Worm (Caenorhabditis elegans) whole organism, L3 larva: Measurements from ENCODE around the gene dgk-1.

Experiments used
- R02D3.7 ChIP-seq: fragments of 150-350 bp; optimal IDR thresholded peaks from 2 replicates; lab custom pipeline; 2014; ENCODE audit warnings: missing biosample characterization, missing genetic modification characterization
- ZK546.5 ChIP-seq: sonication (generic microtip); optimal IDR thresholded peaks from 2 replicates; lab custom pipeline; 2017; ENCODE audit warnings: missing biosample characterization, missing genetic modification characterization
- aly-2 ChIP-seq: fragments of 150-350 bp; optimal IDR thresholded peaks from 2 replicates; lab custom pipeline; 2014; ENCODE audit warnings: missing biosample characterization, missing genetic modification characterization
- ama-1 ChIP-seq: fragments of 150-350 bp; optimal IDR thresholded peaks from 2 replicates; lab custom pipeline; 2018
- ceh-28 ChIP-seq: fragments of 150-350 bp; optimal IDR thresholded peaks from 2 replicates; lab custom pipeline; 2014; ENCODE audit warnings: missing biosample characterization, missing genetic modification reagents, missing genetic modification characterization
- ceh-9 ChIP-seq: sonication (generic microtip); optimal IDR thresholded peaks from 2 replicates; lab custom pipeline; 2018; ENCODE audit warnings: missing biosample characterization, missing genetic modification characterization
- daf-12 ChIP-seq: fragments of 150-350 bp; optimal IDR thresholded peaks from 2 replicates; lab custom pipeline; 2014; ENCODE audit warnings: missing biosample characterization, missing genetic modification reagents, missing genetic modification characterization
- egl-5 ChIP-seq: fragments of 150-350 bp; optimal IDR thresholded peaks from 2 replicates; lab custom pipeline; 2017; ENCODE audit warnings: missing biosample characterization, missing genetic modification reagents, missing genetic modification characterization, inconsistent platforms
- elt-1 ChIP-seq: fragments of 150-350 bp; optimal IDR thresholded peaks from 2 replicates; lab custom pipeline; 2014; ENCODE audit warnings: missing biosample characterization, missing genetic modification characterization
- elt-3 ChIP-seq, 3 experiments: fragments of 150-350 bp in 1 of 3; sonication (generic microtip) in 2 of 3; optimal IDR thresholded peaks; 2 replicates in 2 of 3; 4 replicates in 1 of 3; lab custom pipeline; 2014 to 2017; ENCODE audit warnings: missing biosample characterization in 3 of 3, missing genetic modification characterization in 3 of 3
- fkh-10 ChIP-seq: sonication (generic microtip); optimal IDR thresholded peaks from 2 replicates; lab custom pipeline; 2017; ENCODE audit warnings: missing biosample characterization, missing genetic modification reagents, missing genetic modification characterization
- fkh-2 ChIP-seq: fragments of 150-350 bp; optimal IDR thresholded peaks from 2 replicates; lab custom pipeline; 2014; ENCODE audit warnings: missing biosample characterization, missing genetic modification reagents, missing genetic modification characterization
- fos-1 ChIP-seq: fragments of 150-350 bp; optimal IDR thresholded peaks from 2 replicates; lab custom pipeline; 2014; ENCODE audit warnings: missing biosample characterization, missing genetic modification characterization
- hmg-11 ChIP-seq: sonication (generic microtip); optimal IDR thresholded peaks from 2 replicates; lab custom pipeline; 2016; ENCODE audit warnings: missing genetic modification characterization, missing compliant biosample characterization
- lin-15B ChIP-seq: fragments of 150-350 bp; optimal IDR thresholded peaks from 2 replicates; lab custom pipeline; 2014; ENCODE audit warnings: missing biosample characterization, missing genetic modification characterization
- lin-39 ChIP-seq: fragments of 150-350 bp; optimal IDR thresholded peaks from 2 replicates; lab custom pipeline; 2018; ENCODE audit warnings: missing biosample characterization, missing genetic modification reagents, missing genetic modification characterization
- mdl-1 ChIP-seq: fragments of 150-350 bp; optimal IDR thresholded peaks from 2 replicates; lab custom pipeline; 2014; ENCODE audit warnings: missing biosample characterization, missing genetic modification characterization
- mml-1 ChIP-seq: fragments of 150-350 bp; sonication (generic microtip); optimal IDR thresholded peaks from 3 replicates; lab custom pipeline; 2014; ENCODE audit warnings: missing biosample characterization, missing genetic modification characterization
- nfya-1 ChIP-seq: sonication (generic microtip); optimal IDR thresholded peaks from 2 replicates; lab custom pipeline; 2017; ENCODE audit warnings: missing genetic modification characterization, mild to moderate bottlenecking, missing compliant biosample characterization, antibody characterized with exemption, moderate library complexity; ENCODE audit not compliant: insufficient read depth
- nhr-12 ChIP-seq: fragments of 150-350 bp; optimal IDR thresholded peaks from 2 replicates; lab custom pipeline; 2014; ENCODE audit warnings: missing biosample characterization, missing genetic modification characterization
- nhr-23 ChIP-seq: fragments of 150-350 bp; optimal IDR thresholded peaks from 2 replicates; lab custom pipeline; 2014; ENCODE audit warnings: missing biosample characterization, missing genetic modification reagents, missing genetic modification characterization
- nhr-25 ChIP-seq: sonication (generic microtip); optimal IDR thresholded peaks from 2 replicates; lab custom pipeline; 2017; ENCODE audit warnings: missing biosample characterization, missing genetic modification characterization
- nhr-43 ChIP-seq: sonication (generic microtip); optimal IDR thresholded peaks from 2 replicates; lab custom pipeline; 2016; ENCODE audit warnings: mild to moderate bottlenecking, missing genetic modification characterization, missing compliant biosample characterization; ENCODE audit not compliant: poor library complexity, severe bottlenecking
- nhr-77 ChIP-seq: fragments of 150-350 bp; optimal IDR thresholded peaks from 2 replicates; lab custom pipeline; 2014; ENCODE audit warnings: missing biosample characterization, missing genetic modification characterization
- sea-2 ChIP-seq: fragments of 150-350 bp; sonication (generic microtip); optimal IDR thresholded peaks from 4 replicates; lab custom pipeline; 2014; ENCODE audit warnings: missing biosample characterization, missing genetic modification reagents, missing genetic modification characterization
- snpc-4 ChIP-seq: fragments of 150-350 bp; optimal IDR thresholded peaks from 2 replicates; lab custom pipeline; 2014; ENCODE audit warnings: missing biosample characterization, missing genetic modification characterization
- tbx-2 ChIP-seq: sonication (generic microtip); optimal IDR thresholded peaks from 2 replicates; lab custom pipeline; 2016; ENCODE audit warnings: mild to moderate bottlenecking, missing genetic modification characterization, missing compliant biosample characterization
- unc-39 ChIP-seq: sonication (generic microtip); optimal IDR thresholded peaks from 4 replicates; lab custom pipeline; 2017; ENCODE audit warnings: missing biosample characterization, missing genetic modification characterization
- unc-62 ChIP-seq: fragments of 150-350 bp; sonication (generic microtip); optimal IDR thresholded peaks from 4 replicates; lab custom pipeline; 2014; ENCODE audit warnings: missing biosample characterization, missing genetic modification reagents, missing genetic modification characterization
- zag-1 ChIP-seq: fragments of 150-350 bp; optimal IDR thresholded peaks from 2 replicates; lab custom pipeline; 2014; ENCODE audit warnings: missing biosample characterization, missing genetic modification characterization
- ztf-11 ChIP-seq: fragments of 150-350 bp; optimal IDR thresholded peaks from 2 replicates; lab custom pipeline; 2014; ENCODE audit warnings: missing biosample characterization, missing genetic modification characterization
- ztf-4 ChIP-seq: fragments of 150-350 bp; optimal IDR thresholded peaks from 2 replicates; lab custom pipeline; 2014; ENCODE audit warnings: missing biosample characterization, missing genetic modification characterization

Gene dgk-1

ce11 chrX:1030867-1031266 lies 39.6 kb upstream of the dgk-1 start:
- TF ChIP-seq nfya-1 (tag; lab: Kevin White, UChicago), result no peak
- no peak for TF ChIP-seq mdl-1
- TF ChIP-seq fos-1 (tag; lab: Kevin White, UChicago), result no peak
- no peak for TF ChIP-seq fkh-2 (tag; lab: Kevin White, UChicago)
- TF ChIP-seq ztf-11 (tag; lab: Kevin White, UChicago), result no peak
- TF ChIP-seq egl-5 (tag; lab: Kevin White, UChicago), result no peak
- no peak for TF ChIP-seq aly-2 (tag; lab: Kevin White, UChicago)
- TF ChIP-seq nhr-77 (tag; lab: Kevin White, UChicago), result no peak
- TF ChIP-seq ZK546.5 (tag; lab: Kevin White, UChicago), result no peak
- TF ChIP-seq, all 47 proteins: peak for 0

DNA sequence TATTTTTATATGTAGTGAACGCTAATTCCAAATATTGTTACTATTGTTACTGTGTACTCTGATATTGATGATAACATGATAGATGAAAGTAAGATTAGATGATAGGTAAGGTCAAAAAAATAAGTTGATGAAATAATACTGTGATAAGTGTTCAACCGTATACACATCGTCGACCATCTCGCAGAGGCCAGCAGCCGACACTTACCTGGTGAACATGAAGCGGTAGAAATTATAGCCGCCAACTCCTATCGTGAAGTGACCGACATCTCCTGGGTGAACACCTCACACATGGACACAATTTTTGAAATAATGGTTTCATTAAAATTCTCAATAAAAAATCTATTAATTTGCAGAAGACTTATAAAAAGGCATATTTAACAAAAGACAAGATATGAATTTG lies 36.1 kb upstream of the dgk-1 start:
- TF ChIP-seq elt-3 (tag; optimal IDR thresholded peaks at IDR 0.05; lab: Kevin White, UChicago) (no peak), ztf-4 (tag; lab: Kevin White, UChicago) (no peak), sea-2 (GFP tag; lab: Kevin White, UChicago) (no peak), fkh-10 (GFP tag; lab: Kevin White, UChicago) (no peak), tbx-2 (tag; lab: Kevin White, UChicago) (no peak), nhr-25 (tag; lab: Kevin White, UChicago) (no peak), unc-62 (GFP tag; lab: Kevin White, UChicago) (no peak), lin-15B (no peak)
- TF ChIP-seq, all 47 proteins: peak for 0

- TF ChIP-seq aly-2 (tag; lab: Kevin White, UChicago) (no peak), nhr-25 (tag; lab: Kevin White, UChicago) (peak; percentile 72), nhr-43 (tag; lab: Kevin White, UChicago) (peak; percentile 57), nhr-23 (tag; lab: Kevin White, UChicago) (peak; percentile 21)
Measured at ce11 chrX:1026722-1027121, 35.5 kb upstream of the dgk-1 start.

DNA sequence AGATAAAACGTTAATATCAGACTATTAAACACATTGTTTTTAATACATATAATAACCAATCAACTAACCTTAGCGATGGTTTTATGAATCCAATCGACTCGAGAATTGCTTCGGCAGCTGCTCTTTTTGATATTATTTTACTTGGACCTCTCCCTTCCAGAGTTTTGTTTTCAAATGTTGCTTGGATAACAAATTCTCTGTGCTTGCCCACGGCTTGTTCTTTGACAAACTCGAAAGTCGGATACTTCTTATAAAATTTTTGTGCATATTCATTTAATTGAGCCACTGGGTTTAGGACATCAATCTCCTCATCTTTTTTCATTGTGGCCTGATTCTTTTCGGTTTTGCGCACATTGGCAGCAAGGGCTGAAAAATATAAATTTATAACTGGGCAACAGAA lies 33.8 kb upstream of the dgk-1 start, which contains the start of gene F55A4.3:
TSS of gene F55A4.3 (minus strand) at position 101 of the 400 bp plus-strand sequence.
- TF ChIP-seq ztf-4 (tag; lab: Kevin White, UChicago), result no peak
- no peak for TF ChIP-seq ztf-11 (tag; lab: Kevin White, UChicago)
- TF ChIP-seq ZK546.5 (tag; lab: Kevin White, UChicago), result no peak
- no peak for TF ChIP-seq sea-2 (GFP tag; lab: Kevin White, UChicago)
- TF ChIP-seq snpc-4, result no peak
- TF ChIP-seq egl-5 (tag; lab: Kevin White, UChicago), result no peak
- no peak for TF ChIP-seq elt-1
- no peak for TF ChIP-seq ceh-9 (tag; lab: Kevin White, UChicago)
- TF ChIP-seq ceh-28 (tag; lab: Kevin White, UChicago), result no peak
- TF ChIP-seq daf-12 (tag; lab: Kevin White, UChicago), result no peak
- no peak for TF ChIP-seq mml-1 (tag; lab: Kevin White, UChicago)
- no peak for TF ChIP-seq unc-39 (tag; lab: Kevin White, UChicago)
- TF ChIP-seq mdl-1, result no peak
- no peak for TF ChIP-seq tbx-2 (tag; lab: Kevin White, UChicago)
- no peak for TF ChIP-seq R02D3.7
- no peak for TF ChIP-seq nhr-12 (tag; lab: Kevin White, UChicago)
- TF ChIP-seq, all 47 proteins: peak for 0

ce11 chrX:1021835-1022311 lies 30.6 kb upstream of the dgk-1 start:
- no peak for TF ChIP-seq ama-1 (lab: Kevin White, UChicago)
- TF ChIP-seq elt-1, result no peak
- TF ChIP-seq hmg-11, result peak; percentile 66
- TF ChIP-seq lin-15B, result peak; percentile 7
- peak; percentile 89 for TF ChIP-seq lin-39 (tag; lab: Kevin White, UChicago)
- TF ChIP-seq fkh-10 (GFP tag; lab: Kevin White, UChicago), result peak; percentile 1

ce11 chrX:1018586-1018985 lies 27.3 kb upstream of the dgk-1 start:
- TF ChIP-seq zag-1 (tag; lab: Kevin White, UChicago), result peak; percentile 27
- no peak for TF ChIP-seq nhr-12 (tag; lab: Kevin White, UChicago)
- no peak for TF ChIP-seq unc-39 (tag; lab: Kevin White, UChicago)
- no peak for TF ChIP-seq ztf-4 (tag; lab: Kevin White, UChicago)
- TF ChIP-seq lin-39 (tag; lab: Kevin White, UChicago), result no peak
- TF ChIP-seq nfya-1 (tag; lab: Kevin White, UChicago), result peak; percentile 42
- TF ChIP-seq fkh-10 (GFP tag; lab: Kevin White, UChicago), result peak; percentile 5
- TF ChIP-seq hmg-11, result peak; percentile 50
- TF ChIP-seq, all 47 proteins: peak for 4
